Worm (Caenorhabditis elegans) whole organism, young adult: Measurements from ENCODE around the gene ZK930.2.

ENCODE experiments used
- B0261.1 ChIP-seq: sonication (generic microtip); optimal IDR thresholded peaks from 2 replicates; lab custom pipeline; 2016; ENCODE audit warnings: mild to moderate bottlenecking, missing genetic modification characterization, moderate library complexity, missing compliant biosample characterization
- C06A6.2 ChIP-seq: fragments of 200-800 bp; sonication (Bioruptor generic); conservative IDR thresholded peaks from 2 replicates; pipeline ENCODE4 v1.3.6; 2022; ENCODE audit warnings: missing genetic modification characterization, missing compliant biosample characterization
- D2030.7 ChIP-seq: fragments of 200-800 bp; sonication (Bioruptor generic); IDR thresholded peaks from 2 replicates; pipeline ENCODE4 v1.3.6; 2022; ENCODE audit warnings: missing genetic modification reagents, missing genetic modification characterization, missing compliant biosample characterization
- F39B2.1 ChIP-seq: fragments of 200-800 bp; sonication (Bioruptor generic); IDR thresholded peaks from 2 replicates; pipeline ENCODE4 v1.3.6; 2022; ENCODE audit warnings: missing genetic modification reagents, missing genetic modification characterization, missing compliant biosample characterization
- F52B5.7 ChIP-seq: sonication (generic microtip); optimal IDR thresholded peaks from 2 replicates; lab custom pipeline; 2016; ENCODE audit warnings: mild to moderate bottlenecking, missing genetic modification characterization, missing compliant biosample characterization
- F55B11.4 ChIP-seq: sonication (generic microtip); optimal IDR thresholded peaks from 2 replicates; lab custom pipeline; 2016; ENCODE audit warnings: missing compliant biosample characterization, missing genetic modification characterization, borderline replicate concordance; ENCODE audit not compliant: insufficient read depth
- F57A8.1 ChIP-seq: fragments of 200-800 bp; sonication (Bioruptor generic); optimal IDR thresholded peaks from 2 replicates; lab custom pipeline; 2018; ENCODE audit warnings: mild to moderate bottlenecking, missing genetic modification characterization, moderate library complexity, missing compliant biosample characterization
- K12H6.12 ChIP-seq: fragments of 200-800 bp; sonication (Bioruptor generic); optimal IDR thresholded peaks from 2 replicates; lab custom pipeline; 2018; ENCODE audit warnings: mild to moderate bottlenecking, missing genetic modification characterization, missing compliant biosample characterization
- Y56A3A.18 ChIP-seq: fragments of 200-800 bp; sonication (Bioruptor generic); IDR thresholded peaks from 2 replicates; pipeline ENCODE4 v1.3.6; 2022; ENCODE audit warnings: missing genetic modification reagents, missing genetic modification characterization, missing compliant biosample characterization
- atf-7 ChIP-seq: sonication (generic microtip); optimal IDR thresholded peaks from 2 replicates; lab custom pipeline; 2017; ENCODE audit warnings: mild to moderate bottlenecking, missing genetic modification characterization, missing compliant biosample characterization
- attf-5 ChIP-seq: fragments of 200-800 bp; sonication (Bioruptor generic); optimal IDR thresholded peaks from 2 replicates; lab custom pipeline; 2018; ENCODE audit warnings: mild to moderate bottlenecking, missing genetic modification characterization, missing compliant biosample characterization
- bed-2 ChIP-seq: fragments of 200-800 bp; sonication (Bioruptor generic); IDR thresholded peaks from 2 replicates; pipeline ENCODE4 v1.3.6; 2022; ENCODE audit warnings: missing genetic modification reagents, missing genetic modification characterization, missing compliant biosample characterization
- ceh-100 ChIP-seq: fragments of 200-800 bp; sonication (Bioruptor generic); IDR thresholded peaks from 2 replicates; pipeline ENCODE4 v1.3.6; 2022; ENCODE audit warnings: missing genetic modification reagents, missing genetic modification characterization, missing compliant biosample characterization
- dpff-1 ChIP-seq: sonication (generic microtip); optimal IDR thresholded peaks from 2 replicates; lab custom pipeline; 2017; ENCODE audit warnings: mild to moderate bottlenecking, missing genetic modification characterization, missing compliant biosample characterization
- egl-44 ChIP-seq: fragments of 200-800 bp; sonication (Bioruptor generic); IDR thresholded peaks from 2 replicates; pipeline ENCODE4 v1.3.6; 2022; ENCODE audit warnings: missing genetic modification reagents, missing genetic modification characterization, missing compliant biosample characterization
- hmg-1.2 ChIP-seq: fragments of 200-800 bp; sonication (Bioruptor generic); IDR thresholded peaks from 2 replicates; pipeline ENCODE4 v1.3.6; 2022; ENCODE audit warnings: missing genetic modification reagents, missing genetic modification characterization, missing compliant biosample characterization
- hrde-1 ChIP-seq: sonication (generic microtip); optimal IDR thresholded peaks from 2 replicates; lab custom pipeline; 2016; ENCODE audit warnings: missing genetic modification characterization, mild to moderate bottlenecking, missing compliant biosample characterization, moderate library complexity, missing genotype, missing genetic modification reagents, borderline replicate concordance
- let-607 ChIP-seq, 2 experiments: fragments of 200-800 bp in 1 of 2; sonication (Bioruptor generic) in 1 of 2; sonication (generic microtip) in 1 of 2; optimal IDR thresholded peaks; 2 replicates each; lab custom pipeline; 2016 to 2018; ENCODE audit warnings: mild to moderate bottlenecking in 2 of 2, missing compliant biosample characterization in 2 of 2, missing genetic modification characterization in 2 of 2, moderate library complexity in 2 of 2, missing genotype in 1 of 2
- lin-26 ChIP-seq: fragments of 200-800 bp; sonication (Bioruptor generic); IDR thresholded peaks from 2 replicates; pipeline ENCODE4 v1.3.6; 2022; ENCODE audit warnings: missing genetic modification reagents, missing genetic modification characterization, missing compliant biosample characterization
- lir-1 ChIP-seq: fragments of 200-800 bp; sonication (Bioruptor generic); conservative IDR thresholded peaks from 2 replicates; pipeline ENCODE4 v1.3.6; 2022; ENCODE audit warnings: missing genetic modification reagents, missing genetic modification characterization, missing compliant biosample characterization
- madf-3 ChIP-seq: fragments of 200-800 bp; sonication (Bioruptor generic); IDR thresholded peaks from 2 replicates; pipeline ENCODE4 v1.3.6; 2022; ENCODE audit warnings: missing genetic modification reagents, missing genetic modification characterization, missing compliant biosample characterization
- madf-8 ChIP-seq: fragments of 200-800 bp; sonication (Bioruptor generic); conservative IDR thresholded peaks from 2 replicates; pipeline ENCODE4 v1.3.6; 2022; ENCODE audit warnings: missing genetic modification reagents, missing genetic modification characterization, missing compliant biosample characterization
- mcd-1 ChIP-seq: fragments of 200-800 bp; sonication (Bioruptor generic); IDR thresholded peaks from 2 replicates; pipeline ENCODE4 v1.3.6; 2022; ENCODE audit warnings: missing genetic modification reagents, missing genetic modification characterization, missing compliant biosample characterization
- mes-4 ChIP-seq: sonication (generic microtip); optimal IDR thresholded peaks from 2 replicates; lab custom pipeline; 2016; ENCODE audit warnings: missing genotype, missing genetic modification characterization, missing compliant biosample characterization
- nhr-120 ChIP-seq: fragments of 200-800 bp; sonication (Bioruptor generic); IDR thresholded peaks from 2 replicates; pipeline ENCODE4 v1.3.6; 2022; ENCODE audit warnings: missing genetic modification characterization, missing compliant biosample characterization
- nhr-179 ChIP-seq: sonication (generic microtip); optimal IDR thresholded peaks from 2 replicates; lab custom pipeline; 2016; ENCODE audit warnings: mild to moderate bottlenecking, missing genetic modification characterization, missing compliant biosample characterization
- nhr-80 ChIP-seq: sonication (generic microtip); optimal IDR thresholded peaks from 2 replicates; lab custom pipeline; 2016; ENCODE audit warnings: missing genetic modification characterization, missing compliant biosample characterization
- repo-1 ChIP-seq: sonication (generic microtip); optimal IDR thresholded peaks from 2 replicates; lab custom pipeline; 2017; ENCODE audit warnings: mild to moderate bottlenecking, missing genetic modification characterization, missing compliant biosample characterization
- snpc-3.4 ChIP-seq: sonication (generic microtip); optimal IDR thresholded peaks from 2 replicates; lab custom pipeline; 2017; ENCODE audit warnings: missing genetic modification characterization, mild to moderate bottlenecking, missing compliant biosample characterization, antibody characterized with exemption, moderate library complexity, missing genotype, missing genetic modification reagents
- sptf-2 ChIP-seq: fragments of 200-800 bp; sonication (Bioruptor generic); optimal IDR thresholded peaks from 2 replicates; lab custom pipeline; 2018; ENCODE audit warnings: mild to moderate bottlenecking, missing genetic modification characterization, missing compliant biosample characterization
- tbx-9 ChIP-seq: sonication (generic microtip); optimal IDR thresholded peaks from 2 replicates; lab custom pipeline; 2016; ENCODE audit warnings: borderline replicate concordance, missing genetic modification characterization, inconsistent platforms, missing compliant biosample characterization
- tlf-1 ChIP-seq: fragments of 200-800 bp; sonication (Bioruptor generic); optimal IDR thresholded peaks from 2 replicates; lab custom pipeline; 2018; ENCODE audit warnings: mild to moderate bottlenecking, missing genetic modification characterization, missing compliant biosample characterization
- zfh-2 ChIP-seq: fragments of 200-800 bp; sonication (Bioruptor generic); conservative IDR thresholded peaks from 2 replicates; pipeline ENCODE4 v1.3.6; 2022; ENCODE audit warnings: missing genetic modification reagents, missing genetic modification characterization, missing compliant biosample characterization
- ztf-25 ChIP-seq: fragments of 200-800 bp; sonication (Bioruptor generic); IDR thresholded peaks from 2 replicates; pipeline ENCODE4 v1.3.6; 2022; ENCODE audit warnings: missing genetic modification reagents, missing genetic modification characterization, missing compliant biosample characterization

Gene ZK930.2

DNA sequence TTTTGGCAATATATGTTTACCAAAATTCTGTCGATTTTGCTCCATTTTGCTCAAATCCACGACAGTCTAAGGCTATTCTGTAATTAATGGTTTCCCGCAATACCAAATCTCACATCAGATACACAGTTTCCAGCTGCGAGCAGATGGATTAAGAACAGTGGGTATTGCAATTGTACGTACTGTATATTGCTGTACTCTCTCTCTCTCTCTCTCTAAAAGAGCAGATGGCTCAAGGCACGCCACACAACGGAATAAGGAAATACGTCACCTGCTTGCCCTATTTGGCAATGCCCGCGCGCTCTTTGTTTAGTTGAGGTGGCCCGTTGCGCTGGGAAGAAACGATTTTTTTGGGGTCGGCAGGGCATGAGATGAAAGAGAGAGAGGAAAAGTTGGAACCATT, 2.6 kb downstream of the ZK930.2 start:
- TF ChIP-seq nhr-80 (tag; lab: Kevin White, UChicago) (no peak), tbx-9 (tag; lab: Kevin White, UChicago) (no peak), madf-3 (GFP tag; lab: Robert Waterston, UW) (no peak), repo-1 (tag; lab: Kevin White, UChicago) (no peak), sptf-2 (no peak), Y56A3A.18 (GFP tag; lab: Robert Waterston, UW) (no peak), F52B5.7 (tag; lab: Kevin White, UChicago) (no peak), let-607 (tag; optimal IDR thresholded peaks at IDR 0.05; lab: Kevin White, UChicago) (no peak), madf-8 (GFP tag; lab: Robert Waterston, UW) (no peak), F57A8.1 (GFP tag; lab: Kevin White, UChicago) (no peak), F55B11.4 (tag; lab: Kevin White, UChicago) (no peak), F39B2.1 (GFP tag; lab: Robert Waterston, UW) (no peak), mes-4 (tag; lab: Kevin White, UChicago) (no peak), nhr-179 (no peak), atf-7 (tag; lab: Kevin White, UChicago) (no peak), attf-5 (GFP tag; lab: Kevin White, UChicago) (no peak), tlf-1 (GFP tag; lab: Kevin White, UChicago) (no peak), B0261.1 (tag; lab: Kevin White, UChicago) (no peak), ztf-25 (GFP tag; lab: Robert Waterston, UW) (no peak), dpff-1 (no peak)
- TF ChIP-seq, all 124 proteins: peak for 0

DNA sequence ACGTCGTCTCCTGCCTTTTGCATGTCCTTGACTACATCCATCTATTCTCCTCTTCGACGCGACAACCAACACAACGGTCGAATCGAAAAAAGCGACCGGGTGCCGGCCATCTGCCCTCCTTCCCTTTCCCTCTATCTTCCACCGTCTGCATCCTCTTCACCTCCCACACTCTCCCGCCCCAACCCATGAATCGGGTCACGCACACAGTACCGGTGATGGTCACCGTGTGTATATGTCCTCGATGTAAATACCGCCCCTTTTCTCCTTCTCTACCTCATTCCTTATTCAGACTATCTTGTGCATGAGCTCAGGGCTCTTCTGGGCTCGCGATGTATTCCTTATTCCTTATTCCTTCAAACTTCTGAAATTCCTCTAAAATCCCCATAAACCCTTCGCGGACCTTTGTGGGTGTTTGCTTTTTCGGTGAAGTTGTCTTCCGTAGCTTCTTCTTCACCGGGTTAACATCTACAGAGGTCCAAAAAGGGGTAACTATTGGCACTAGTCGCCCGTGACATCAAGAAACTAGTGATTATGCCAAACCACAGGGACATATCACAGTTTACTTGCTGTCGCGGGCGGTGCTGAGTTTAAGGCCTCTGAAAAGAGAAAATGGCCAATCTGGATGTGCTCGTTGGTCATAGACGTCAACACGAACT, 3.7 kb downstream of the ZK930.2 start:
- TF ChIP-seq lir-1 (GFP tag; lab: Robert Waterston, UW) (no peak), ztf-25 (GFP tag; lab: Robert Waterston, UW) (0 out of 2 replicates have a peak, but pooled peaks have one; percentile 37), zfh-2 (GFP tag; lab: Robert Waterston, UW) (peak; percentile 57), lin-26 (GFP tag; lab: Robert Waterston, UW) (peak; percentile 65), hmg-1.2 (peak; percentile 51; the same call in 1 of the 2 replicates), nhr-120 (GFP tag; lab: Robert Waterston, UW) (no peak), dpff-1 (no peak), snpc-3.4 (no peak)

DNA sequence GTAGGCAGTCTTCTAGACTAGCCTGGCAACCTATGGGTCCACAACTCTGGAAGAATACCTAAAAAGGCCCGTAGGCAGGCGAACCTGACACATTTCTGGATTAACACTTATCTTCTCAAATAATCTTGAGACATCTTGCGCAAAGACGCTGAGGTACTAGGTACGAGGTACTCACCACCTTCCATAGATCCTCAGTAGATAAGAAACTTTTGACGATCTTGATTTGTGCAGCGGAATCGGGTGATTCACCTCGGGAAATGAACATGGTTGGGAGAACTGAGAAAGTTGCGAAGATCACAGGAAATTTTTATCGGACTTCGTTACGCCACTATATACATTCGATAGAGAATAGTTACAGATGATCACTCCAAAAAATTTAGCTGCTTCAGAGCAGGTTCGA, 5.1 kb downstream of the ZK930.2 start:
- TF ChIP-seq mcd-1 (GFP tag; lab: Robert Waterston, UW) (no peak), egl-44 (GFP tag; lab: Robert Waterston, UW) (no peak), hrde-1 (no peak), C06A6.2 (no peak), K12H6.12 (tag; lab: Kevin White, UChicago) (no peak), D2030.7 (GFP tag; lab: Robert Waterston, UW) (no peak), atf-7 (tag; lab: Kevin White, UChicago) (no peak), ceh-100 (GFP tag; lab: Robert Waterston, UW) (no peak), B0261.1 (tag; lab: Kevin White, UChicago) (no peak), lir-1 (GFP tag; lab: Robert Waterston, UW) (no peak), bed-2 (no peak)
